Fruit fly (Drosophila melanogaster) whole organism: ENCODE data around the gene Eip93F.

Experiments
- CG8478 ChIP-seq: fragments of >200 bp; optimal IDR thresholded peaks from 2 replicates; lab custom pipeline; 2018; ENCODE audit warnings: inconsistent platforms
- Dll ChIP-seq: fragments of >200 bp; optimal IDR thresholded peaks from 2 replicates; lab custom pipeline; 2017
- EcR ChIP-seq, 2 experiments: fragments of >200 bp; optimal IDR thresholded peaks; 2 replicates each; lab custom pipeline; 2017; ENCODE audit warnings: missing biosample characterization in 2 of 2, missing genetic modification characterization in 2 of 2, missing genetic modification reagents in 2 of 2
- pan ChIP-seq: fragments of >200 bp; optimal IDR thresholded peaks from 2 replicates; lab custom pipeline; 2017
- psq ChIP-seq: fragments of >200 bp; optimal IDR thresholded peaks from 2 replicates; lab custom pipeline; 2017
- usp ChIP-seq: fragments of >200 bp; optimal IDR thresholded peaks from 2 replicates; lab custom pipeline; 2017; ENCODE audit warnings: missing biosample characterization, missing genetic modification characterization, mixed read lengths

DNA sequence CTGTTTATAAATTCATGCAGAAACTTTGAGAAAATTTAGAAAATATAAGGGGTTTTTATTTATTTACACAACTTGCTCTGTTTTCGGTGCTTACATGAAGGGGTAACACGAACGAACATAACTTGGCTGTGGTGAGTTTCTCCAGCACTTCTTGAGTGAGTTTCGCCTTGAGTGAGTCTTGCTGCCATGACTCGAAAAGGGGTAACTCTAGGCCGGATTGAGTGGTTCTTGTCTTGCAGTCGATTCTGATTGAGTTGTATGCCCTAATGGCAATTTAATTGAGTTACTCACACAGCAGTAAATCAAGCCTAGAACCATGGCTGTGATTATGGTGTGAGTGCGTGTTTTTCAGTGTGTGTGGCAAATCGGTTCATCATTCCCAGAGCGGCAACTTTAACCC is 20.7 kb upstream of the Eip93F start:
- TF ChIP-seq pan (lab: Kevin White, UChicago) (no peak), CG8478 (no peak), usp (GFP tag; lab: Kevin White, UChicago) (no peak), psq (lab: Kevin White, UChicago) (no peak), EcR (GFP tag; optimal IDR thresholded peaks at IDR 0.05; lab: Kevin White, UChicago) (no peak), Dll (lab: Kevin White, UChicago) (no peak)
